Fruit fly (Drosophila melanogaster): ENCODE data around the gene CG14892.

- TF ChIP-seq usp (GFP tag; optimal IDR thresholded peaks at IDR 0.05) (no peak), CG8478 (optimal IDR thresholded peaks at IDR 0.05) (no peak), psq (optimal IDR thresholded peaks at IDR 0.05) (no peak), pan (optimal IDR thresholded peaks at IDR 0.05) (no peak)
Observed at dm6 chr3R:16558623-16559155, 35.5 kb upstream of the CG14892 start.
